Worm (Caenorhabditis elegans) whole organism, young adult: Measurements from ENCODE around the gene hex-1.

Experiments used
- C06A6.2 ChIP-seq: fragments of 200-800 bp; sonication (Bioruptor generic); conservative IDR thresholded peaks from 2 replicates; pipeline ENCODE4 v1.3.6; 2022; ENCODE audit warnings: missing genetic modification characterization, missing compliant biosample characterization
- F55B11.4 ChIP-seq: sonication (generic microtip); optimal IDR thresholded peaks from 2 replicates; lab custom pipeline; 2016; ENCODE audit warnings: missing compliant biosample characterization, missing genetic modification characterization, borderline replicate concordance; ENCODE audit not compliant: insufficient read depth
- F57C9.4 ChIP-seq: sonication (generic microtip); optimal IDR thresholded peaks from 2 replicates; lab custom pipeline; 2017; ENCODE audit warnings: mild to moderate bottlenecking, missing genetic modification characterization, missing compliant biosample characterization
- K11D2.4 ChIP-seq: fragments of 200-800 bp; sonication (Bioruptor generic); IDR thresholded peaks from 2 replicates; pipeline ENCODE4 v1.3.6; 2022; ENCODE audit warnings: missing genetic modification reagents, missing genetic modification characterization, missing compliant biosample characterization
- Y56A3A.18 ChIP-seq: fragments of 200-800 bp; sonication (Bioruptor generic); IDR thresholded peaks from 2 replicates; pipeline ENCODE4 v1.3.6; 2022; ENCODE audit warnings: missing genetic modification reagents, missing genetic modification characterization, missing compliant biosample characterization
- akir-1 ChIP-seq: fragments of 200-800 bp; sonication (Bioruptor generic); optimal IDR thresholded peaks from 2 replicates; lab custom pipeline; 2018; ENCODE audit warnings: mild to moderate bottlenecking, missing genetic modification characterization, moderate library complexity, missing compliant biosample characterization
- atf-7 ChIP-seq: sonication (generic microtip); optimal IDR thresholded peaks from 2 replicates; lab custom pipeline; 2017; ENCODE audit warnings: mild to moderate bottlenecking, missing genetic modification characterization, missing compliant biosample characterization
- athp-1 ChIP-seq: sonication (generic microtip); optimal IDR thresholded peaks from 2 replicates; lab custom pipeline; 2017; ENCODE audit warnings: mild to moderate bottlenecking, missing genetic modification characterization, missing compliant biosample characterization
- cebp-2 ChIP-seq: fragments of 200-800 bp; sonication (Bioruptor generic); IDR thresholded peaks from 2 replicates; pipeline ENCODE4 v1.3.6; 2022; ENCODE audit warnings: missing genetic modification characterization, missing compliant biosample characterization
- ceh-40 ChIP-seq: fragments of 200-800 bp; sonication (Bioruptor generic); IDR thresholded peaks from 2 replicates; pipeline ENCODE4 v1.3.6; 2022; ENCODE audit warnings: missing genetic modification characterization, missing compliant biosample characterization
- ceh-91 ChIP-seq: fragments of 200-800 bp; sonication (Bioruptor generic); IDR thresholded peaks from 2 replicates; pipeline ENCODE4 v1.3.6; 2022; ENCODE audit warnings: missing genetic modification reagents, missing genetic modification characterization, missing compliant biosample characterization
- dox-1 ChIP-seq: fragments of 200-800 bp; sonication (Bioruptor generic); IDR thresholded peaks from 2 replicates; pipeline ENCODE4 v1.3.6; 2022; ENCODE audit warnings: missing genetic modification reagents, missing genetic modification characterization, missing compliant biosample characterization
- dpff-1 ChIP-seq: sonication (generic microtip); optimal IDR thresholded peaks from 2 replicates; lab custom pipeline; 2017; ENCODE audit warnings: mild to moderate bottlenecking, missing genetic modification characterization, missing compliant biosample characterization
- dpl-1 ChIP-seq: fragments of 150-350 bp; optimal IDR thresholded peaks from 2 replicates; lab custom pipeline; 2014; ENCODE audit warnings: missing biosample characterization, missing genetic modification reagents, missing genetic modification characterization
- egl-44 ChIP-seq: fragments of 200-800 bp; sonication (Bioruptor generic); IDR thresholded peaks from 2 replicates; pipeline ENCODE4 v1.3.6; 2022; ENCODE audit warnings: missing genetic modification reagents, missing genetic modification characterization, missing compliant biosample characterization
- ekl-4 ChIP-seq: fragments of 200-800 bp; sonication (Bioruptor generic); IDR thresholded peaks from 2 replicates; pipeline ENCODE4 v1.3.6; 2022; ENCODE audit warnings: missing genetic modification reagents, missing genetic modification characterization, missing compliant biosample characterization
- fkh-3 ChIP-seq: sonication (generic microtip); optimal IDR thresholded peaks from 2 replicates; lab custom pipeline; 2016; ENCODE audit warnings: mild to moderate bottlenecking, missing genetic modification characterization, missing compliant biosample characterization
- hlh-12 ChIP-seq: sonication (generic microtip); optimal IDR thresholded peaks from 2 replicates; lab custom pipeline; 2016; ENCODE audit warnings: missing genetic modification characterization, missing compliant biosample characterization
- hrde-1 ChIP-seq: sonication (generic microtip); optimal IDR thresholded peaks from 2 replicates; lab custom pipeline; 2016; ENCODE audit warnings: missing genetic modification characterization, mild to moderate bottlenecking, missing compliant biosample characterization, moderate library complexity, missing genotype, missing genetic modification reagents, borderline replicate concordance
- mel-28 ChIP-seq: sonication (generic microtip); optimal IDR thresholded peaks from 2 replicates; lab custom pipeline; 2016; ENCODE audit warnings: borderline replicate concordance, mild to moderate bottlenecking, missing genetic modification characterization, missing compliant biosample characterization
- mes-4 ChIP-seq: sonication (generic microtip); optimal IDR thresholded peaks from 2 replicates; lab custom pipeline; 2016; ENCODE audit warnings: missing genotype, missing genetic modification characterization, missing compliant biosample characterization
- nfyb-1 ChIP-seq: fragments of 200-800 bp; sonication (Bioruptor generic); IDR thresholded peaks from 2 replicates; pipeline ENCODE4 v1.3.6; 2022; ENCODE audit warnings: missing genetic modification reagents, missing genetic modification characterization, missing compliant biosample characterization
- nhr-80 ChIP-seq: sonication (generic microtip); optimal IDR thresholded peaks from 2 replicates; lab custom pipeline; 2016; ENCODE audit warnings: missing genetic modification characterization, missing compliant biosample characterization
- nhr-90 ChIP-seq: sonication (generic microtip); optimal IDR thresholded peaks from 2 replicates; lab custom pipeline; 2016; ENCODE audit warnings: missing genotype, mild to moderate bottlenecking, missing genetic modification characterization, missing compliant biosample characterization
- pha-4 ChIP-seq: fragments of 150-350 bp; sonication (generic microtip); optimal IDR thresholded peaks from 2 replicates; lab custom pipeline; 2014; ENCODE audit warnings: missing biosample characterization, missing genetic modification reagents, missing genetic modification characterization
- sdz-38 ChIP-seq: sonication (generic microtip); optimal IDR thresholded peaks from 2 replicates; lab custom pipeline; 2016; ENCODE audit warnings: missing genotype, missing genetic modification characterization, missing compliant biosample characterization
- sea-2 ChIP-seq: fragments of 200-800 bp; sonication (Bioruptor generic); IDR thresholded peaks from 2 replicates; pipeline ENCODE4 v1.3.6; 2022; ENCODE audit warnings: missing genetic modification characterization, missing compliant biosample characterization
- snpc-1.3 ChIP-seq: sonication (generic microtip); optimal IDR thresholded peaks from 2 replicates; lab custom pipeline; 2017; ENCODE audit warnings: missing genetic modification characterization, mild to moderate bottlenecking, missing compliant biosample characterization, antibody characterized with exemption, moderate library complexity, missing genotype, missing genetic modification reagents; ENCODE audit not compliant: insufficient read depth
- snpc-4 ChIP-seq, 5 experiments: fragments of 150-350 bp in 1 of 5; sonication (generic microtip) in 4 of 5; optimal IDR thresholded peaks; 2 replicates each; lab custom pipeline; 2014 to 2018; ENCODE audit warnings: missing genetic modification characterization in 5 of 5, missing biosample characterization in 3 of 5, antibody characterized with exemption in 2 of 5, mild to moderate bottlenecking in 2 of 5, missing compliant biosample characterization in 2 of 5, missing genotype in 2 of 5, moderate library complexity in 2 of 5, missing genetic modification reagents in 1 of 5
- sptf-2 ChIP-seq: fragments of 200-800 bp; sonication (Bioruptor generic); optimal IDR thresholded peaks from 2 replicates; lab custom pipeline; 2018; ENCODE audit warnings: mild to moderate bottlenecking, missing genetic modification characterization, missing compliant biosample characterization
- zfh-2 ChIP-seq: fragments of 200-800 bp; sonication (Bioruptor generic); conservative IDR thresholded peaks from 2 replicates; pipeline ENCODE4 v1.3.6; 2022; ENCODE audit warnings: missing genetic modification reagents, missing genetic modification characterization, missing compliant biosample characterization
- ztf-18 ChIP-seq: sonication (generic microtip); optimal IDR thresholded peaks from 2 replicates; lab custom pipeline; 2016; ENCODE audit warnings: missing genotype, mild to moderate bottlenecking, missing genetic modification characterization, missing compliant biosample characterization
- ztf-22 ChIP-seq: fragments of 200-800 bp; sonication (Bioruptor generic); optimal IDR thresholded peaks from 2 replicates; lab custom pipeline; 2018; ENCODE audit warnings: mild to moderate bottlenecking, missing genetic modification characterization, moderate library complexity, missing compliant biosample characterization
- ztf-26 ChIP-seq: sonication (generic microtip); optimal IDR thresholded peaks from 2 replicates; lab custom pipeline; 2017; ENCODE audit warnings: missing genetic modification characterization, missing compliant biosample characterization

The hex-1 gene

ce11 chrX:2188885-2189284 is 32.1 kb upstream of the hex-1 start:
- no peak for TF ChIP-seq pha-4
- no peak for TF ChIP-seq egl-44 (GFP tag; lab: Robert Waterston, UW)
- TF ChIP-seq cebp-2 (GFP tag; lab: Robert Waterston, UW): no peak
- TF ChIP-seq atf-7 (tag; lab: Kevin White, UChicago): no peak
- TF ChIP-seq sea-2 (GFP tag; lab: Robert Waterston, UW): no peak
- TF ChIP-seq ztf-22 (GFP tag; lab: Kevin White, UChicago): no peak
- TF ChIP-seq zfh-2 (GFP tag; lab: Robert Waterston, UW): no peak
- no peak for TF ChIP-seq F57C9.4 (tag; lab: Kevin White, UChicago)
- no peak for TF ChIP-seq ztf-18 (tag; lab: Kevin White, UChicago)
- TF ChIP-seq akir-1: no peak
- TF ChIP-seq Y56A3A.18: no peak
- no peak for TF ChIP-seq nhr-90 (tag; lab: Kevin White, UChicago)
- no peak for TF ChIP-seq mel-28
- TF ChIP-seq nfyb-1 (GFP tag; lab: Robert Waterston, UW): no peak
- no peak for TF ChIP-seq athp-1
- no peak for TF ChIP-seq dpl-1

ce11 chrX:2190740-2191139 is 30.2 kb upstream of the hex-1 start:
- TF ChIP-seq ceh-91 (GFP tag; lab: Robert Waterston, UW) (no peak), nhr-80 (tag; lab: Kevin White, UChicago) (no peak), hrde-1 (tag; lab: Kevin White, UChicago) (no peak), snpc-1.3 (tag; lab: Kevin White, UChicago) (no peak), akir-1 (no peak), dpff-1 (tag; lab: Kevin White, UChicago) (no peak)

ce11 chrX:2191925-2192554 is 28.9 kb upstream of the hex-1 start, which contains the start of gene gap-1:
gap-1 (plus strand) TSS chrX:2192504.
- no peak for TF ChIP-seq zfh-2 (GFP tag; lab: Robert Waterston, UW)
- TF ChIP-seq dox-1: no peak
- no peak for TF ChIP-seq ekl-4
- no peak for TF ChIP-seq sdz-38 (tag; lab: Kevin White, UChicago)
- TF ChIP-seq athp-1: no peak
- TF ChIP-seq, all 124 proteins: peak for 0

ce11 chrX:2197444-2197843 is 23.5 kb upstream of the hex-1 start:
- no peak for TF ChIP-seq sptf-2 (GFP tag; lab: Kevin White, UChicago)
- TF ChIP-seq nhr-80 (tag; lab: Kevin White, UChicago): no peak
- TF ChIP-seq mes-4 (tag; lab: Kevin White, UChicago): no peak
- no peak for TF ChIP-seq K11D2.4 (GFP tag; lab: Robert Waterston, UW)
- no peak for TF ChIP-seq snpc-4 (GFP tag; optimal IDR thresholded peaks at IDR 0.05; lab: Kevin White, UChicago)
- TF ChIP-seq snpc-4 (tag; optimal IDR thresholded peaks at IDR 0.05; lab: Kevin White, UChicago): no peak
- no peak for TF ChIP-seq F55B11.4 (tag; lab: Kevin White, UChicago)
- no peak for TF ChIP-seq hlh-12 (tag; lab: Kevin White, UChicago)
- TF ChIP-seq dpff-1 (tag; lab: Kevin White, UChicago): no peak
- TF ChIP-seq C06A6.2 (GFP tag; lab: Robert Waterston, UW): no peak
- TF ChIP-seq fkh-3 (tag; lab: Kevin White, UChicago): no peak
- TF ChIP-seq ztf-26 (tag; lab: Kevin White, UChicago): no peak
- no peak for TF ChIP-seq ceh-40
- TF ChIP-seq, all 124 proteins: peak for 0
